Worm (Caenorhabditis elegans) whole organism, late embryonic: ENCODE results near the gene srh-21.

ENCODE experiments used
- C08G9.2 ChIP-seq: sonication (generic microtip); optimal IDR thresholded peaks from 2 replicates; lab custom pipeline; 2016; ENCODE audit warnings: mild to moderate bottlenecking, missing genetic modification characterization, moderate library complexity, missing compliant biosample characterization
- C38D4.7 ChIP-seq: fragments of 200-800 bp; sonication (Bioruptor generic); optimal IDR thresholded peaks from 2 replicates; lab custom pipeline; 2018; ENCODE audit warnings: mild to moderate bottlenecking, missing genetic modification characterization, moderate library complexity, missing compliant biosample characterization
- K09A11.1 ChIP-seq: sonication (generic microtip); optimal IDR thresholded peaks from 2 replicates; lab custom pipeline; 2017; ENCODE audit warnings: antibody characterized with exemption, mild to moderate bottlenecking, missing genetic modification characterization, missing compliant biosample characterization; ENCODE audit not compliant: insufficient read depth
- T23F11.4 ChIP-seq: fragments of 200-800 bp; sonication (Bioruptor generic); optimal IDR thresholded peaks from 2 replicates; lab custom pipeline; 2018; ENCODE audit warnings: mild to moderate bottlenecking, missing genetic modification characterization, missing compliant biosample characterization
- Y22D7AL.16 ChIP-seq: sonication (generic microtip); optimal IDR thresholded peaks from 2 replicates; lab custom pipeline; 2016; ENCODE audit warnings: missing genetic modification characterization, missing compliant biosample characterization
- ceh-14 ChIP-seq: sonication (generic microtip); optimal IDR thresholded peaks from 2 replicates; lab custom pipeline; 2016; ENCODE audit warnings: missing genotype, missing genetic modification characterization, missing compliant biosample characterization
- ceh-18 ChIP-seq: sonication (generic microtip); optimal IDR thresholded peaks from 2 replicates; lab custom pipeline; 2016; ENCODE audit warnings: missing genetic modification characterization, missing compliant biosample characterization
- ceh-19 ChIP-seq: fragments of 200-800 bp; sonication (Bioruptor generic); optimal IDR thresholded peaks from 2 replicates; lab custom pipeline; 2018; ENCODE audit warnings: mild to moderate bottlenecking, missing genetic modification characterization, missing compliant biosample characterization
- ceh-24 ChIP-seq: sonication (generic microtip); optimal IDR thresholded peaks from 2 replicates; lab custom pipeline; 2016; ENCODE audit warnings: mild to moderate bottlenecking, missing genetic modification characterization, missing compliant biosample characterization
- ceh-31 ChIP-seq: sonication (generic microtip); optimal IDR thresholded peaks from 2 replicates; lab custom pipeline; 2016; ENCODE audit warnings: missing genetic modification characterization, missing compliant biosample characterization
- ceh-34 ChIP-seq: sonication (generic microtip); optimal IDR thresholded peaks from 2 replicates; lab custom pipeline; 2016; ENCODE audit warnings: mild to moderate bottlenecking, missing genetic modification characterization, missing compliant biosample characterization
- ceh-45 ChIP-seq: fragments of 200-800 bp; sonication (Bioruptor generic); IDR thresholded peaks from 2 replicates; pipeline ENCODE4 v1.3.6; 2022; ENCODE audit warnings: missing genetic modification reagents, missing genetic modification characterization, missing compliant biosample characterization
- ceh-48 ChIP-seq: sonication (generic microtip); optimal IDR thresholded peaks from 2 replicates; lab custom pipeline; 2016; ENCODE audit warnings: missing genetic modification characterization, inconsistent platforms, missing compliant biosample characterization
- ceh-6 ChIP-seq: fragments of 200-800 bp; sonication (Bioruptor generic); optimal IDR thresholded peaks from 2 replicates; lab custom pipeline; 2018; ENCODE audit warnings: mild to moderate bottlenecking, missing genetic modification characterization, missing compliant biosample characterization
- che-1 ChIP-seq: sonication (generic microtip); optimal IDR thresholded peaks from 2 replicates; lab custom pipeline; 2016; ENCODE audit warnings: mild to moderate bottlenecking, missing genetic modification characterization, missing compliant biosample characterization
- dmd-4 ChIP-seq: sonication (generic microtip); optimal IDR thresholded peaks from 2 replicates; lab custom pipeline; 2016; ENCODE audit warnings: borderline replicate concordance, missing genetic modification characterization, missing compliant biosample characterization
- dve-1 ChIP-seq: sonication (generic microtip); optimal IDR thresholded peaks from 2 replicates; lab custom pipeline; 2017; ENCODE audit warnings: antibody characterized with exemption, mild to moderate bottlenecking, missing genetic modification characterization, missing compliant biosample characterization
- elt-2 ChIP-seq: sonication (generic microtip); optimal IDR thresholded peaks from 2 replicates; lab custom pipeline; 2016; ENCODE audit warnings: missing genetic modification reagents, missing genetic modification characterization, missing compliant biosample characterization
- eyg-1 ChIP-seq: sonication (generic microtip); optimal IDR thresholded peaks from 2 replicates; lab custom pipeline; 2016; ENCODE audit warnings: missing genotype, missing genetic modification characterization, missing compliant biosample characterization
- fax-1 ChIP-seq: sonication (generic microtip); optimal IDR thresholded peaks from 2 replicates; lab custom pipeline; 2016; ENCODE audit warnings: missing genotype, missing genetic modification characterization, missing compliant biosample characterization
- fkh-10 ChIP-seq: fragments of 150-350 bp; optimal IDR thresholded peaks from 2 replicates; lab custom pipeline; 2014; ENCODE audit warnings: missing biosample characterization, missing genetic modification reagents, missing genetic modification characterization
- hlh-13 ChIP-seq: fragments of 200-800 bp; sonication (Bioruptor generic); optimal IDR thresholded peaks from 2 replicates; lab custom pipeline; 2018; ENCODE audit warnings: mild to moderate bottlenecking, missing genetic modification characterization, missing compliant biosample characterization
- hlh-15 ChIP-seq: sonication (generic microtip); optimal IDR thresholded peaks from 2 replicates; lab custom pipeline; 2016; ENCODE audit warnings: missing genetic modification characterization, missing compliant biosample characterization
- hlh-30 ChIP-seq: sonication (generic microtip); optimal IDR thresholded peaks from 2 replicates; lab custom pipeline; 2017; ENCODE audit warnings: antibody characterized with exemption, missing genetic modification characterization, missing compliant biosample characterization; ENCODE audit not compliant: insufficient read depth
- hlh-6 ChIP-seq: sonication (generic microtip); optimal IDR thresholded peaks from 2 replicates; lab custom pipeline; 2016; ENCODE audit warnings: missing genotype, missing genetic modification characterization, missing compliant biosample characterization
- lim-6 ChIP-seq: sonication (generic microtip); optimal IDR thresholded peaks from 2 replicates; lab custom pipeline; 2016; ENCODE audit warnings: missing genetic modification characterization, missing compliant biosample characterization
- nhr-11 ChIP-seq: fragments of 150-350 bp; optimal IDR thresholded peaks from 2 replicates; lab custom pipeline; 2014; ENCODE audit warnings: missing biosample characterization, missing genetic modification characterization
- pag-3 ChIP-seq: sonication (generic microtip); optimal IDR thresholded peaks from 2 replicates; lab custom pipeline; 2016; ENCODE audit warnings: missing compliant biosample characterization, missing genetic modification characterization, borderline replicate concordance
- pat-9 ChIP-seq: fragments of 200-800 bp; sonication (Bioruptor generic); optimal IDR thresholded peaks from 2 replicates; lab custom pipeline; 2018; ENCODE audit warnings: mild to moderate bottlenecking, missing genetic modification characterization, moderate library complexity, missing compliant biosample characterization
- pha-2 ChIP-seq: sonication (generic microtip); optimal IDR thresholded peaks from 2 replicates; lab custom pipeline; 2017; ENCODE audit warnings: mild to moderate bottlenecking, missing genetic modification characterization, missing compliant biosample characterization
- pha-4 ChIP-seq: fragments of 150-350 bp; optimal IDR thresholded peaks from 2 replicates; lab custom pipeline; 2018; ENCODE audit warnings: missing biosample characterization, missing genetic modification reagents, missing genetic modification characterization
- rnt-1 ChIP-seq: sonication (generic microtip); optimal IDR thresholded peaks from 2 replicates; lab custom pipeline; 2016; ENCODE audit warnings: missing genetic modification characterization, missing compliant biosample characterization
- sox-2 ChIP-seq: fragments of 200-800 bp; sonication (Bioruptor generic); IDR thresholded peaks from 2 replicates; pipeline ENCODE4 v1.3.6; 2022; ENCODE audit warnings: missing genetic modification reagents, missing genetic modification characterization, missing compliant biosample characterization
- sox-4 ChIP-seq: sonication (generic microtip); optimal IDR thresholded peaks from 2 replicates; lab custom pipeline; 2017; ENCODE audit warnings: mild to moderate bottlenecking, missing genetic modification characterization, inconsistent platforms, missing compliant biosample characterization
- tbx-7 ChIP-seq: sonication (generic microtip); optimal IDR thresholded peaks from 2 replicates; lab custom pipeline; 2016; ENCODE audit warnings: missing genotype, missing genetic modification characterization, missing compliant biosample characterization
- unc-3 ChIP-seq, 2 experiments: fragments of 200-800 bp in 1 of 2; sonication (Bioruptor generic) in 1 of 2; sonication (generic microtip) in 1 of 2; conservative IDR thresholded peaks in 1 of 2; optimal IDR thresholded peaks in 1 of 2; 2 replicates each; pipeline versions ENCODE4 v1.3.6 to Lab custom; 2016 to 2022; ENCODE audit warnings: missing compliant biosample characterization in 2 of 2, missing genetic modification characterization in 2 of 2, missing genetic modification reagents in 1 of 2
- unc-42 ChIP-seq: sonication (generic microtip); optimal IDR thresholded peaks from 2 replicates; lab custom pipeline; 2016; ENCODE audit warnings: missing genotype, missing genetic modification characterization, missing compliant biosample characterization
- unc-86 ChIP-seq: sonication (generic microtip); optimal IDR thresholded peaks from 2 replicates; lab custom pipeline; 2016; ENCODE audit warnings: missing genetic modification characterization, missing compliant biosample characterization
- zip-5 ChIP-seq: sonication (generic microtip); optimal IDR thresholded peaks from 2 replicates; lab custom pipeline; 2016; ENCODE audit warnings: missing genetic modification characterization, missing compliant biosample characterization

srh-21 gene

ce11 chrV:4969503-4969902 is 43.0 kb downstream of the srh-21 start:
- TF ChIP-seq pag-3 (tag; lab: Kevin White, UChicago) = no peak

DNA sequence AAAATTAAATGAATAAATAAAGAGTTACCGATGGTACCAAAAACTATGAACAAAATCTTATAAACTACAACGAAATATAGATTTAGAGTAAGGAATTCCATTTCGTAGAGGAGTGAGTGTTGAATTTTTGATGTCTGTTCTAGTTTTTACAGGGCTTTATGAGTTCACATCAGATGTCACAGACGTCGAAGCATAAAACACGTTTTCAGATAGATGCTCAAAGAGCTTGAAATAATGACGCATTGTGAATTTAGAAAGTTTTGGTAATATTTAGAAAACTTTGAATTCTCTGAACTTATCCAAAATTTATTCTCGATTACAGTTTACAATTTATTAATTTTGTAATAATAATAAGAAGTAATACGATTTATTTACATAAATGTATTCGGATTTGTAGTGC is 46.5 kb downstream of the srh-21 start, which contains the start of gene srsx-9:
Gene srsx-9, minus strand, starts transcription at position 101 of the 400 bp plus-strand sequence.
- TF ChIP-seq pha-4 (tag; lab: Kevin White, UChicago) = no peak
- no peak for TF ChIP-seq ceh-19 (GFP tag; lab: Kevin White, UChicago)
- TF ChIP-seq ceh-18 (tag; lab: Kevin White, UChicago) = no peak
- TF ChIP-seq hlh-30 (tag; lab: Kevin White, UChicago) = no peak
- no peak for TF ChIP-seq ceh-34 (tag; lab: Kevin White, UChicago)
- no peak for TF ChIP-seq unc-3 (GFP tag; conservative IDR thresholded peaks at IDR 0.05; lab: Robert Waterston, UW)
- TF ChIP-seq unc-3 (tag; optimal IDR thresholded peaks at IDR 0.05; lab: Kevin White, UChicago) = no peak
- no peak for TF ChIP-seq dve-1 (tag; lab: Kevin White, UChicago)
- TF ChIP-seq ceh-45 = no peak
- no peak for TF ChIP-seq hlh-15 (tag; lab: Kevin White, UChicago)
- no peak for TF ChIP-seq pha-2 (tag; lab: Kevin White, UChicago)
- no peak for TF ChIP-seq ceh-48 (tag; lab: Kevin White, UChicago)
- TF ChIP-seq ceh-24 = no peak
- TF ChIP-seq C08G9.2 (tag; lab: Kevin White, UChicago) = no peak
- no peak for TF ChIP-seq unc-42 (tag; lab: Kevin White, UChicago)
- no peak for TF ChIP-seq zip-5 (tag; lab: Kevin White, UChicago)
- TF ChIP-seq sox-2 = no peak
- TF ChIP-seq K09A11.1 = no peak
- no peak for TF ChIP-seq T23F11.4 (GFP tag; lab: Kevin White, UChicago)

- TF ChIP-seq pat-9 (tag; lab: Kevin White, UChicago) (no peak), ceh-19 (GFP tag; lab: Kevin White, UChicago) (no peak), zip-5 (tag; lab: Kevin White, UChicago) (no peak), che-1 (no peak), ceh-31 (tag; lab: Kevin White, UChicago) (no peak), fax-1 (tag; lab: Kevin White, UChicago) (no peak), unc-3 (GFP tag; conservative IDR thresholded peaks at IDR 0.05; lab: Robert Waterston, UW) (no peak), unc-3 (tag; optimal IDR thresholded peaks at IDR 0.05; lab: Kevin White, UChicago) (no peak)
- TF ChIP-seq, all 69 proteins: peak for 0
Measured at ce11 chrV:4974677-4975076, 48.2 kb downstream of the srh-21 start, which contains the start of gene srsx-10. TSS of gene srsx-10 (minus strand) at chrV:4974777.

- no peak for TF ChIP-seq T23F11.4 (GFP tag; lab: Kevin White, UChicago)
- no peak for TF ChIP-seq lim-6
- TF ChIP-seq hlh-30 (tag; lab: Kevin White, UChicago) = no peak
- no peak for TF ChIP-seq elt-2 (tag; lab: Kevin White, UChicago)
- no peak for TF ChIP-seq ceh-34 (tag; lab: Kevin White, UChicago)
- TF ChIP-seq fkh-10 = no peak
- TF ChIP-seq, all 69 proteins: peak for 0
Measured at ce11 chrV:4975140-4975539, 48.7 kb downstream of the srh-21 start, which contains the start of gene F26G5.1. TSS of gene F26G5.1 (plus strand) at chrV:4975478.

DNA sequence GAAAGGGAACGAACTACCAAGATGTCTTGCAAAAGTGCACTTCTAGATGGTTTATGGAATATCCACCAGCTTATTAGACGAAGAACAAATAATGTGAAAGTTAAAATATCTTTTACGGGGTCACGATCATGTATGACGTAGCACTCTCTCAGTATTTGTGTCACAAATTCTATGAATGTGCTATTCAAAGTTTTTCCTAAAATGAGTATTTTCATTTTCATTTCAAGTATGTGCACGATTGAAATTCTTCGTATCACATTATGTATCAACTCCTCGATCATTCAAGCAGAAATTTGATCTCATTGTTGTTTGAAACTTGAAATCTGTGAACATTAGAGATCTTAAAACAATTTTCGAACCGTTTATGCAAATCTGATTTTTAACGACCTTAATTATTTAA is 51.1 kb downstream of the srh-21 start:
- TF ChIP-seq unc-86 (no peak), hlh-13 (GFP tag; lab: Kevin White, UChicago) (no peak), nhr-11 (tag; lab: Kevin White, UChicago) (no peak), Y22D7AL.16 (tag; lab: Kevin White, UChicago) (no peak), rnt-1 (tag; lab: Kevin White, UChicago) (no peak), hlh-6 (tag; lab: Kevin White, UChicago) (no peak), pha-4 (tag; lab: Kevin White, UChicago) (no peak), zip-5 (tag; lab: Kevin White, UChicago) (no peak), ceh-18 (tag; lab: Kevin White, UChicago) (no peak), ceh-6 (GFP tag; lab: Kevin White, UChicago) (no peak), unc-3 (GFP tag; conservative IDR thresholded peaks at IDR 0.05; lab: Robert Waterston, UW) (no peak), unc-3 (tag; optimal IDR thresholded peaks at IDR 0.05; lab: Kevin White, UChicago) (no peak), ceh-14 (tag; lab: Kevin White, UChicago) (no peak), dmd-4 (tag; lab: Kevin White, UChicago) (no peak), fkh-10 (no peak), tbx-7 (tag; lab: Kevin White, UChicago) (no peak), elt-2 (tag; lab: Kevin White, UChicago) (no peak), eyg-1 (tag; lab: Kevin White, UChicago) (no peak), sox-4 (no peak), C38D4.7 (GFP tag; lab: Kevin White, UChicago) (no peak)
